Fruit fly (Drosophila melanogaster): ENCODE measurements around the gene CG33783.
A peak's percentile ranks its signal among the peaks of the same experiment; 100 is the strongest.

Gene CG33783

dm6 chr3R:10093252-10094030, 26.9 kb downstream of the CG33783 start (continued):
- TF ChIP-seq gro (GFP tag; optimal IDR thresholded peaks at IDR 0.05) (peak; percentile 27), CG10274 (GFP tag; optimal IDR thresholded peaks at IDR 0.05) (no peak), Sox100B (GFP tag; optimal IDR thresholded peaks at IDR 0.05) (no peak), CG4707 (GFP tag; optimal IDR thresholded peaks at IDR 0.05) (no peak), ham (GFP tag; IDR thresholded peaks at IDR 0.05) (no peak), CG6813 (GFP tag; optimal IDR thresholded peaks at IDR 0.05) (peak; percentile 50), Doc3 (GFP tag; IDR thresholded peaks at IDR 0.05; ENCODE audit: partially characterized antibody) (no peak), phol (tag; optimal IDR thresholded peaks at IDR 0.05) (no peak), CG6175 (GFP tag; IDR thresholded peaks at IDR 0.05) (no peak), zfh1 (GFP tag; IDR thresholded peaks at IDR 0.05) (no peak), CG15601 (tag; optimal IDR thresholded peaks at IDR 0.05) (no peak), ranshi (GFP tag; IDR thresholded peaks at IDR 0.05) (no peak), btn (GFP tag; optimal IDR thresholded peaks at IDR 0.05) (no peak), amos (GFP tag; IDR thresholded peaks at IDR 0.05; ENCODE audit: partially characterized antibody) (no peak; the same call in 1 of the 2 replicates), Kr (GFP tag; optimal IDR thresholded peaks at IDR 0.05) (no peak), CG4424 (GFP tag; optimal IDR thresholded peaks at IDR 0.05) (no peak), disco-r (GFP tag; optimal IDR thresholded peaks at IDR 0.05) (no peak), Dek (tag; optimal IDR thresholded peaks at IDR 0.05) (no peak), vfl (GFP tag; optimal IDR thresholded peaks at IDR 0.05) (no peak), sna (GFP tag; IDR thresholded peaks at IDR 0.05; ENCODE audit: partially characterized antibody) (0 out of 2 replicates have a peak, but pooled peaks have one; percentile 19), tll (GFP tag; optimal IDR thresholded peaks at IDR 0.05) (no peak), CG3995 (GFP tag; optimal IDR thresholded peaks at IDR 0.05) (no peak), CG30020 (tag; optimal IDR thresholded peaks at IDR 0.05) (no peak), CG6654 (GFP tag; optimal IDR thresholded peaks at IDR 0.05) (no peak), tgo (GFP tag; IDR thresholded peaks at IDR 0.05) (no peak), sr (GFP tag; IDR thresholded peaks at IDR 0.05) (no peak), CG12769 (tag; optimal IDR thresholded peaks at IDR 0.05) (peak; percentile 43), CG7556 (GFP tag; optimal IDR thresholded peaks at IDR 0.05) (no peak), dmrt11E (tag; optimal IDR thresholded peaks at IDR 0.05) (no peak), vnd (GFP tag; IDR thresholded peaks at IDR 0.05; ENCODE audit: partially characterized antibody) (no peak), sob (GFP tag; IDR thresholded peaks at IDR 0.05) (peak; percentile 55), CG12155 (GFP tag; optimal IDR thresholded peaks at IDR 0.05) (no peak), CG4404 (GFP tag; IDR thresholded peaks at IDR 0.05) (no peak), CG3726 (GFP tag; IDR thresholded peaks at IDR 0.05) (no peak), hth (optimal IDR thresholded peaks at IDR 0.05) (no peak), kni (GFP tag; optimal IDR thresholded peaks at IDR 0.05) (peak; percentile 32), cato (GFP tag; optimal IDR thresholded peaks at IDR 0.05; ENCODE audit: borderline replicate concordance) (no peak), onecut (GFP tag; IDR thresholded peaks at IDR 0.05) (no peak), gem (tag; optimal IDR thresholded peaks at IDR 0.05) (no peak), Dip2 (GFP tag; IDR thresholded peaks at IDR 0.05) (no peak), nau (GFP tag; optimal IDR thresholded peaks at IDR 0.05) (peak; percentile 55), CG12744 (GFP tag; optimal IDR thresholded peaks at IDR 0.05) (no peak), tin (GFP tag; optimal IDR thresholded peaks at IDR 0.05) (no peak), CG2120 (GFP tag; optimal IDR thresholded peaks at IDR 0.05) (no peak), Xrp1 (GFP tag; IDR thresholded peaks at IDR 0.05) (no peak), CG15011 (GFP tag; optimal IDR thresholded peaks at IDR 0.05) (no peak), CG8388 (GFP tag; optimal IDR thresholded peaks at IDR 0.05) (no peak), CG8281 (tag; optimal IDR thresholded peaks at IDR 0.05) (no peak), usp (GFP tag; optimal IDR thresholded peaks at IDR 0.05) (no peak), h (optimal IDR thresholded peaks at IDR 0.05) (no peak)
